Fruit fly (Drosophila melanogaster): ENCODE measurements around the gene eIF2beta.
A peak's percentile ranks its signal among the peaks of the same experiment; 100 is the strongest.

Gene eIF2beta

DNA sequence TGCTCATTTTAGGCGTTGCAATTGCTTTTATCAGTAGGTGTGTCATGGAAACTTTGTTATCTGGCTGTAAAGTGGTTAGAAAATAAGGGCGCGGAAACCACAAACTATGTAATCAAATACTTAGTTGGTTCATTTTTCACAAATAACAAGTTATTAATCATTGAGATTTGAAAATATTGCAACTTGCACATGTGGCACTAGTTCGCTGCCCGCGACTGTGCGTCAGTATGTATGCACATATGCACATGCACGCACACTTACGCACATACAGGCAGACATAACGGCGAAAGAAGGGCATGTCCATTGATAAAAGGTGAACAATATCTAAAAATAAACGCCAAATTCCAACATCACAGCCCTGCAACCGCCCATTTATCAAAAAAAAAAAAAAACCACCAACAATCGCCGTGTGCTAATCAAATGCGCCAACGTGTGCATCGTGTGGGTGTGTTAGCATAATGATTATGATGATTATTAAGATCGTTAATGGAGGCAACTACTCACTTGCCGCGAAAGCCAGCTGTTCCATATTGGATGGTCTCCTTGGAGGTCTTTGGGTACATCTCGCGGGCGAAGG lies 3.0 kb upstream of the eIF2beta start (continued):
- no peak for TF ChIP-seq sim (GFP tag; IDR thresholded peaks at IDR 0.05)
- peak; percentile 67; the same call in 1 of the 2 replicates for TF ChIP-seq CG31441 (GFP tag; IDR thresholded peaks at IDR 0.05)
- no peak for TF ChIP-seq HmgD (GFP tag; optimal IDR thresholded peaks at IDR 0.05)
- TF ChIP-seq zen (tag; optimal IDR thresholded peaks at IDR 0.05) = no peak
- peak; percentile 16 for TF ChIP-seq Dip3 (GFP tag; optimal IDR thresholded peaks at IDR 0.05)
- TF ChIP-seq CG13624 (GFP tag; optimal IDR thresholded peaks at IDR 0.05) = no peak
- TF ChIP-seq CG3281 (GFP tag; optimal IDR thresholded peaks at IDR 0.05) = peak; percentile 55
- no peak for TF ChIP-seq ab (GFP tag; optimal IDR thresholded peaks at IDR 0.05)
- peak; percentile 55 for TF ChIP-seq run (tag; optimal IDR thresholded peaks at IDR 0.05)
- TF ChIP-seq ash1 (GFP tag; optimal IDR thresholded peaks at IDR 0.05) = no peak
- no peak for TF ChIP-seq CG12744 (GFP tag; optimal IDR thresholded peaks at IDR 0.05)
- no peak for TF ChIP-seq NC2β (GFP tag; optimal IDR thresholded peaks at IDR 0.05)
- peak; percentile 54 for TF ChIP-seq CG10366 (GFP tag; IDR thresholded peaks at IDR 0.05)
- peak; percentile 61 for TF ChIP-seq Blimp-1 (GFP tag; optimal IDR thresholded peaks at IDR 0.05)
- no peak for TF ChIP-seq CG6254 (GFP tag; optimal IDR thresholded peaks at IDR 0.05)
- TF ChIP-seq CG14860 (GFP tag; IDR thresholded peaks at IDR 0.05; ENCODE audit: partially characterized antibody) = no peak
- peak; percentile 21 for TF ChIP-seq CG18619 (GFP tag; optimal IDR thresholded peaks at IDR 0.05)
- TF ChIP-seq NfI (GFP tag; optimal IDR thresholded peaks at IDR 0.05) = peak; percentile 38
- peak; percentile 12 for TF ChIP-seq twi (tag; optimal IDR thresholded peaks at IDR 0.05)
- no peak for TF ChIP-seq bigmax (GFP tag; optimal IDR thresholded peaks at IDR 0.05)
- TF ChIP-seq Elba2 (GFP tag; optimal IDR thresholded peaks at IDR 0.05) = no peak
- TF ChIP-seq maf-S (GFP tag; optimal IDR thresholded peaks at IDR 0.05) = no peak
- TF ChIP-seq CG4404 (GFP tag; IDR thresholded peaks at IDR 0.05) = 0 out of 2 replicates have a peak, but pooled peaks have one; percentile 11
- peak; percentile 29; the same call in 1 of the 2 replicates for TF ChIP-seq ap (GFP tag; IDR thresholded peaks at IDR 0.05)
- peak; percentile 63 for TF ChIP-seq CG18262 (tag; optimal IDR thresholded peaks at IDR 0.05)
- no peak for TF ChIP-seq CHES-1-like (GFP tag; optimal IDR thresholded peaks at IDR 0.05)
- peak; percentile 49 for TF ChIP-seq tap (tag; optimal IDR thresholded peaks at IDR 0.05)
- TF ChIP-seq sens-2 (GFP tag; IDR thresholded peaks at IDR 0.05) = 0 out of 2 replicates have a peak, but pooled peaks have one; percentile 19
- peak; percentile 17; the same call in 1 of the 2 replicates for TF ChIP-seq ranshi (GFP tag; IDR thresholded peaks at IDR 0.05)
- TF ChIP-seq zen2 (GFP tag; IDR thresholded peaks at IDR 0.05; ENCODE audit: partially characterized antibody) = no peak
- TF ChIP-seq CG12299 (tag; optimal IDR thresholded peaks at IDR 0.05) = no peak
- TF ChIP-seq odd (GFP tag; optimal IDR thresholded peaks at IDR 0.05) = no peak
- TF ChIP-seq bbx (GFP tag; IDR thresholded peaks at IDR 0.05; ENCODE audit: partially characterized antibody) = no peak
- no peak for TF ChIP-seq YL-1 (GFP tag; optimal IDR thresholded peaks at IDR 0.05)
- TF ChIP-seq Pdp1 (GFP tag; optimal IDR thresholded peaks at IDR 0.05) = peak in 1 of 2 experiments; percentile 40
- peak; percentile 29 for TF ChIP-seq CG9727 (GFP tag; optimal IDR thresholded peaks at IDR 0.05)
- no peak for TF ChIP-seq CG31224 (GFP tag; IDR thresholded peaks at IDR 0.05)
- no peak for TF ChIP-seq pan (optimal IDR thresholded peaks at IDR 0.05)
- TF ChIP-seq pan (GFP tag; optimal IDR thresholded peaks at IDR 0.05 in 1 of 2, IDR thresholded peaks at IDR 0.05 in 1 of 2) = peak in 1 of 2 experiments; percentile 60
- TF ChIP-seq croc (GFP tag; conservative IDR thresholded peaks at IDR 0.05) = no peak; the same call in 2 of the 3 replicates
- TF ChIP-seq ham (GFP tag; IDR thresholded peaks at IDR 0.05) = no peak
- TF ChIP-seq CG3065 (GFP tag; optimal IDR thresholded peaks at IDR 0.05) = no peak
- no peak for TF ChIP-seq eve (GFP tag; optimal IDR thresholded peaks at IDR 0.05)
- peak; percentile 70; the same call in 2 of the 3 replicates for TF ChIP-seq CG11456 (GFP tag; IDR thresholded peaks at IDR 0.05)
- no peak for TF ChIP-seq ro (GFP tag; IDR thresholded peaks at IDR 0.05)
- no peak for TF ChIP-seq CG7271 (tag; optimal IDR thresholded peaks at IDR 0.05)
- TF ChIP-seq CG12659 (GFP tag; optimal IDR thresholded peaks at IDR 0.05) = peak; percentile 21
- peak; percentile 45 for TF ChIP-seq phol (tag; optimal IDR thresholded peaks at IDR 0.05)
- TF ChIP-seq CG12219 (GFP tag; optimal IDR thresholded peaks at IDR 0.05) = peak; percentile 62
- no peak for TF ChIP-seq danr (GFP tag; IDR thresholded peaks at IDR 0.05)
